Fruit fly (Drosophila melanogaster) whole organism, embryonic: Measurements from ENCODE around the gene mgr.
A peak's percentile ranks its signal among the peaks of the same experiment; 100 is the strongest.

Source experiments
- CG10366 ChIP-seq: fragments of 200-800 bp; sonication (Bioruptor generic); IDR thresholded peaks from 2 replicates; pipeline ENCODE4 v1.3.6; 2022; ENCODE audit warnings: missing biosample characterization, missing genetic modification characterization
- CG10462 ChIP-seq: fragments of 200-800 bp; sonication (Bioruptor generic); optimal IDR thresholded peaks from 2 replicates; lab custom pipeline; 2016; ENCODE audit warnings: missing biosample characterization, missing genetic modification characterization
- CG11247 ChIP-seq: fragments of 200-800 bp; sonication (Bioruptor generic); IDR thresholded peaks from 2 replicates; pipeline ENCODE4 v1.3.6; 2022; ENCODE audit warnings: missing biosample characterization, missing genetic modification characterization
- CG13123 ChIP-seq: fragments of 200-800 bp; sonication (Bioruptor generic); optimal IDR thresholded peaks from 2 replicates; lab custom pipeline; 2016; ENCODE audit warnings: missing biosample characterization, missing genetic modification characterization
- CG13894 ChIP-seq: fragments of 200-800 bp; sonication (Bioruptor generic); optimal IDR thresholded peaks from 3 replicates; lab custom pipeline; 2018; ENCODE audit warnings: missing biosample characterization, mild to moderate bottlenecking, missing genetic modification characterization, moderate library complexity
- CG16813 ChIP-seq: fragments of 200-800 bp; sonication (Bioruptor generic); IDR thresholded peaks from 3 replicates; pipeline ENCODE4 v1.3.6; 2022; ENCODE audit warnings: missing biosample characterization, missing genetic modification characterization; ENCODE audit not compliant: partially characterized antibody
- CG17802 ChIP-seq: fragments of 200-800 bp; sonication (Bioruptor generic); optimal IDR thresholded peaks from 2 replicates; lab custom pipeline; 2018; ENCODE audit warnings: missing biosample characterization, mild to moderate bottlenecking, missing genetic modification characterization, moderate library complexity
- CG2116 ChIP-seq: fragments of 200-800 bp; sonication (Bioruptor generic); optimal IDR thresholded peaks from 3 replicates; lab custom pipeline; 2018; ENCODE audit warnings: missing biosample characterization, mild to moderate bottlenecking, missing genetic modification characterization
- CG2202 ChIP-seq: fragments of 200-800 bp; sonication (Bioruptor generic); optimal IDR thresholded peaks from 2 replicates; lab custom pipeline; 2018; ENCODE audit warnings: missing biosample characterization, mild to moderate bottlenecking, missing genetic modification characterization
- CG2678 ChIP-seq: fragments of 200-800 bp; sonication (Bioruptor generic); optimal IDR thresholded peaks from 3 replicates; lab custom pipeline; 2019; ENCODE audit warnings: missing biosample characterization, mild to moderate bottlenecking, missing genetic modification characterization, moderate library complexity
- CG2712 ChIP-seq: fragments of 200-800 bp; optimal IDR thresholded peaks from 3 replicates; lab custom pipeline; 2019; ENCODE audit warnings: missing biosample characterization, mild to moderate bottlenecking, missing genetic modification characterization, moderate library complexity
- CG31388 ChIP-seq: fragments of 200-800 bp; sonication (Bioruptor generic); optimal IDR thresholded peaks from 2 replicates; lab custom pipeline; 2016; ENCODE audit warnings: missing biosample characterization, missing genetic modification characterization
- CG34376 ChIP-seq: fragments of 200-800 bp; sonication (Bioruptor generic); optimal IDR thresholded peaks from 2 replicates; lab custom pipeline; 2018; ENCODE audit warnings: missing biosample characterization, mild to moderate bottlenecking, missing genetic modification characterization
- CG7745 ChIP-seq: fragments of 200-800 bp; sonication (Bioruptor generic); optimal IDR thresholded peaks from 2 replicates; lab custom pipeline; 2018; ENCODE audit warnings: missing biosample characterization, mild to moderate bottlenecking, missing genetic modification characterization, moderate library complexity
- CG8765 ChIP-seq: fragments of 200-800 bp; sonication (Bioruptor generic); IDR thresholded peaks from 2 replicates; pipeline ENCODE4 v1.3.6; 2022; ENCODE audit warnings: missing biosample characterization, missing genetic modification characterization
- CG9876 ChIP-seq: fragments of 200-800 bp; sonication (Bioruptor generic); optimal IDR thresholded peaks from 2 replicates; lab custom pipeline; 2016; ENCODE audit warnings: missing biosample characterization, missing genetic modification characterization
- Chrac-16 ChIP-seq: fragments of 200-800 bp; sonication (Bioruptor generic); optimal IDR thresholded peaks from 3 replicates; lab custom pipeline; 2016; ENCODE audit warnings: missing biosample characterization, missing genetic modification characterization
- CoRest ChIP-seq: fragments of 200-800 bp; sonication (Bioruptor generic); optimal IDR thresholded peaks from 3 replicates; lab custom pipeline; 2018; ENCODE audit warnings: missing biosample characterization, mild to moderate bottlenecking, missing genetic modification characterization, moderate library complexity
- Drgx ChIP-seq: fragments of 200-800 bp; sonication (Bioruptor generic); IDR thresholded peaks from 2 replicates; pipeline ENCODE4 v1.3.6; 2022; ENCODE audit warnings: missing biosample characterization, missing genetic modification characterization
- Fer1 ChIP-seq: fragments of 200-800 bp; sonication (Bioruptor generic); optimal IDR thresholded peaks from 2 replicates; lab custom pipeline; 2017; ENCODE audit warnings: missing biosample characterization, mild to moderate bottlenecking, missing genetic modification characterization
- Oaz ChIP-seq: fragments of 200-800 bp; sonication (Bioruptor generic); IDR thresholded peaks from 2 replicates; pipeline ENCODE4 v1.3.6; 2022; ENCODE audit warnings: missing biosample characterization, missing genetic modification characterization
- Oli ChIP-seq: fragments of 200-800 bp; sonication (Bioruptor generic); optimal IDR thresholded peaks from 2 replicates; lab custom pipeline; 2018; ENCODE audit warnings: missing biosample characterization, mild to moderate bottlenecking, missing genetic modification characterization, moderate library complexity
- PHDP ChIP-seq: fragments of 200-800 bp; sonication (Bioruptor generic); optimal IDR thresholded peaks from 3 replicates; lab custom pipeline; 2018; ENCODE audit warnings: missing biosample characterization, mild to moderate bottlenecking, missing genetic modification characterization, moderate library complexity
- Rfx ChIP-seq: fragments of 200-800 bp; sonication (Bioruptor generic); IDR thresholded peaks from 2 replicates; pipeline ENCODE4 v1.3.6; 2022; ENCODE audit warnings: missing biosample characterization, missing genetic modification characterization
- Sox102F ChIP-seq: fragments of 200-800 bp; sonication (Bioruptor generic); optimal IDR thresholded peaks from 2 replicates; lab custom pipeline; 2018; ENCODE audit warnings: missing biosample characterization, mild to moderate bottlenecking, missing genetic modification characterization, moderate library complexity
- Trl ChIP-seq, 3 experiments: fragments of >200 bp in 2 of 3; fragments of 200-800 bp in 1 of 3; sonication (Bioruptor generic) in 1 of 3; optimal IDR thresholded peaks; 2 replicates in 1 of 3; 3 replicates in 2 of 3; lab custom pipeline; 2016 to 2017; ENCODE audit warnings: missing biosample characterization in 1 of 3, missing genetic modification characterization in 1 of 3
- ara ChIP-seq: fragments of 200-800 bp; sonication (Bioruptor generic); IDR thresholded peaks from 2 replicates; pipeline ENCODE4 v1.3.6; 2022; ENCODE audit warnings: missing biosample characterization, missing genetic modification characterization
- ase ChIP-seq: fragments of 200-800 bp; sonication (Bioruptor generic); IDR thresholded peaks from 3 replicates; pipeline ENCODE4 v1.3.6; 2022; ENCODE audit warnings: missing biosample characterization, missing genetic modification characterization
- cg ChIP-seq: fragments of 200-800 bp; sonication (Bioruptor generic); optimal IDR thresholded peaks from 3 replicates; lab custom pipeline; 2019; ENCODE audit warnings: missing biosample characterization, mild to moderate bottlenecking, missing genetic modification characterization, moderate library complexity
- chif ChIP-seq, 2 experiments: fragments of 200-800 bp; sonication (Bioruptor generic); optimal IDR thresholded peaks; 3 replicates each; lab custom pipeline; 2016; ENCODE audit warnings: missing biosample characterization in 2 of 2, missing genetic modification characterization in 2 of 2
- emc ChIP-seq: fragments of 200-800 bp; sonication (Bioruptor generic); optimal IDR thresholded peaks from 2 replicates; lab custom pipeline; 2016; ENCODE audit warnings: missing biosample characterization, missing genetic modification characterization
- exex ChIP-seq: fragments of 200-800 bp; sonication (Bioruptor generic); optimal IDR thresholded peaks from 4 replicates; lab custom pipeline; 2018; ENCODE audit warnings: missing biosample characterization, mild to moderate bottlenecking, missing genetic modification characterization, moderate library complexity
- eyg ChIP-seq: fragments of 200-800 bp; sonication (Bioruptor generic); optimal IDR thresholded peaks from 3 replicates; lab custom pipeline; 2016; ENCODE audit warnings: missing biosample characterization, missing genetic modification characterization
- ftz-f1 ChIP-seq: fragments of 200-800 bp; sonication (Bioruptor generic); optimal IDR thresholded peaks from 2 replicates; lab custom pipeline; 2016; ENCODE audit warnings: missing biosample characterization, missing genetic modification characterization
- grn ChIP-seq: fragments of 200-800 bp; sonication (Bioruptor generic); optimal IDR thresholded peaks from 3 replicates; lab custom pipeline; 2017; ENCODE audit warnings: missing biosample characterization, missing genetic modification characterization
- gsb ChIP-seq: fragments of 200-800 bp; sonication (Bioruptor generic); IDR thresholded peaks from 2 replicates; pipeline ENCODE4 v1.3.6; 2022; ENCODE audit warnings: missing biosample characterization, missing genetic modification characterization
- klu ChIP-seq: fragments of 200-800 bp; sonication (Bioruptor generic); IDR thresholded peaks from 2 replicates; pipeline ENCODE4 v1.3.6; 2022; ENCODE audit warnings: missing biosample characterization, missing genetic modification characterization
- knrl ChIP-seq: fragments of 200-800 bp; sonication (Bioruptor generic); IDR thresholded peaks from 3 replicates; pipeline ENCODE4 v1.3.6; 2022; ENCODE audit warnings: missing biosample characterization, missing genetic modification characterization; ENCODE audit not compliant: partially characterized antibody
- lab ChIP-seq: fragments of 200-800 bp; sonication (Bioruptor generic); optimal IDR thresholded peaks from 3 replicates; lab custom pipeline; 2017; ENCODE audit warnings: missing biosample characterization, missing genetic modification characterization, mild to moderate bottlenecking, moderate library complexity, missing genetic modification reagents
- oc ChIP-seq: fragments of 200-800 bp; sonication (Bioruptor generic); optimal IDR thresholded peaks from 2 replicates; lab custom pipeline; 2018; ENCODE audit warnings: missing biosample characterization, mild to moderate bottlenecking, missing genetic modification characterization, moderate library complexity
- sima ChIP-seq: fragments of 200-800 bp; sonication (Bioruptor generic); optimal IDR thresholded peaks from 2 replicates; lab custom pipeline; 2016; ENCODE audit warnings: missing biosample characterization, missing genetic modification characterization
- sug ChIP-seq: fragments of 200-800 bp; optimal IDR thresholded peaks from 2 replicates; lab custom pipeline; 2019; ENCODE audit warnings: missing biosample characterization, mild to moderate bottlenecking, missing genetic modification characterization, moderate library complexity
- vnd ChIP-seq: fragments of 200-800 bp; sonication (Bioruptor generic); IDR thresholded peaks from 3 replicates; pipeline ENCODE4 v1.3.6; 2022; ENCODE audit warnings: missing biosample characterization, missing genetic modification characterization; ENCODE audit not compliant: partially characterized antibody
- wor ChIP-seq: fragments of 200-800 bp; sonication (Bioruptor generic); IDR thresholded peaks from 2 replicates; pipeline ENCODE4 v1.3.6; 2022; ENCODE audit warnings: missing biosample characterization, missing genetic modification characterization

Gene mgr

DNA sequence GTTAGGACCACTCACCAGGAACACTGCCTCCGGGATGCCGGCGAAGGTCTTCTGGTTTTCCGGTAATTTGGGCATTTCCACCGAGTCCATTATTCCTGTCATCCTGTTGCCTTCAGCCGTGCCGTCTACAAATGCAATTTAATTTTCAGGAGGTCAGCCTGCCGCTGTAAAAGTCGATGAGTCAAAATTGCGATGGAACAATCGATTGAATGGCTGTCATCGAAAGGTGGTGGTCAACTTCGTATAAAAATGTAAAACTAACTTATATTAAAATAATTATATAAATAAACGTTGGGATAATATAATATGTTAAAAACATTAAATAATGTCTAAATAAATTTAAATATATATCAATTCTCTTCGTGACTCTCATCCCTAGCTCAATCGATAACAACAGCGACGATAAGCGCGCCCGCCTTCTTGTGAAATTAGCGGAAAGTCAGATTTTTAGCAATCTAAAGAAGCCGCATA lies at the start of gene mgr, which contains the start of gene Irbp (continued):
- TF ChIP-seq knrl (GFP tag; lab: Robert Waterston, UW) (peak; percentile 91), cg (GFP tag; lab: Kevin White, UChicago) (no peak), ara (GFP tag; lab: Robert Waterston, UW) (peak; percentile 95), CG10462 (peak; percentile 65), Oli (tag; lab: Kevin White, UChicago) (peak; percentile 89), chif (GFP tag; optimal IDR thresholded peaks at IDR 0.05; lab: Kevin White, UChicago) (peak in 1 of 2 experiments; percentile 18), ase (GFP tag; lab: Robert Waterston, UW) (peak; percentile 91), CG13894 (no peak), CoRest (tag; lab: Kevin White, UChicago) (peak; percentile 93), Chrac-16 (GFP tag; lab: Kevin White, UChicago) (peak; percentile 88), CG9876 (GFP tag; lab: Kevin White, UChicago) (no peak), eyg (GFP tag; lab: Kevin White, UChicago) (no peak), wor (GFP tag; lab: Robert Waterston, UW) (peak; percentile 89), Sox102F (GFP tag; lab: Kevin White, UChicago) (peak; percentile 94), gsb (peak; percentile 89), CG13123 (peak; percentile 90), lab (GFP tag; lab: Kevin White, UChicago) (peak; percentile 96), CG17802 (tag; lab: Kevin White, UChicago) (peak; percentile 59), CG11247 (GFP tag; lab: Robert Waterston, UW) (peak; percentile 94), oc (tag; lab: Kevin White, UChicago) (no peak), Oaz (GFP tag; lab: Robert Waterston, UW) (peak; percentile 91), emc (GFP tag; lab: Kevin White, UChicago) (no peak), CG2202 (tag; lab: Kevin White, UChicago) (peak; percentile 83), CG2678 (tag; lab: Kevin White, UChicago) (no peak), CG7745 (tag; lab: Kevin White, UChicago) (peak; percentile 53), CG10366 (peak; percentile 94), Trl (optimal IDR thresholded peaks at IDR 0.05; lab: Kevin White, UChicago) (no peak), Trl (GFP tag; optimal IDR thresholded peaks at IDR 0.05; lab: Kevin White, UChicago) (peak; percentile 31), CG2712 (tag; lab: Kevin White, UChicago) (peak; percentile 97), CG2116 (GFP tag; lab: Kevin White, UChicago) (peak; percentile 82), Rfx (peak; percentile 97), sima (GFP tag; lab: Kevin White, UChicago) (no peak)
- TF ChIP-seq, all 482 proteins: peak for 377

DNA sequence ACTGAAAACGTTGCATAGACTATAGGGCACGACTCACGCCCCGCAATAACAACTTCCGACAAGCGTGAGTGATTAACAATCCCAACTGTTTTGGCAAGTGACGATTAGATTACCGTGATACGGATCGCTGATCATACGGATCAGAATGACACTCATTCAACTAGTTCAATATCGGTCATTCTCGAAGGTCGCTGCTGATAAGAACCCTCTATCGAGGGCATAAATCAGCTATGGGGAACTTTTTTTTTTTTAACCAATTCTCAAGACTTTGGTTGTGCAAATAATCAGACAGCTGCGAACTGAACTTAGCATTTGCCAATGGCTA lies 49.1 kb upstream of the mgr start:
- TF ChIP-seq grn = peak; percentile 92
- no peak for TF ChIP-seq CG31388
- TF ChIP-seq sug = peak; percentile 40
- TF ChIP-seq CG34376 (GFP tag; lab: Kevin White, UChicago) = peak; percentile 28
- 0 out of 3 replicates have a peak, but pooled peaks have one; percentile 23 for TF ChIP-seq vnd (GFP tag; lab: Robert Waterston, UW)
- TF ChIP-seq exex = peak; percentile 65
- TF ChIP-seq Fer1 (GFP tag; lab: Kevin White, UChicago) = no peak
- 0 out of 2 replicates have a peak, but pooled peaks have one; percentile 4 for TF ChIP-seq klu (GFP tag; lab: Robert Waterston, UW)
- TF ChIP-seq CG16813 (GFP tag; lab: Robert Waterston, UW) = no peak
- TF ChIP-seq ftz-f1 = peak; percentile 27
- no peak for TF ChIP-seq CG8765 (GFP tag; lab: Robert Waterston, UW)
- TF ChIP-seq Drgx (GFP tag; lab: Robert Waterston, UW) = no peak
- no peak for TF ChIP-seq PHDP (tag; lab: Kevin White, UChicago)
